Worm (Caenorhabditis elegans) whole organism, L1 larva: Measurements from ENCODE around the gene F21F8.5.

Experiments
- egl-27 ChIP-seq, 2 experiments: fragments of 150-350 bp in 1 of 2; sonication (generic microtip); optimal IDR thresholded peaks; 3 replicates each; lab custom pipeline; 2017 to 2018; ENCODE audit warnings: missing biosample characterization in 2 of 2, missing genetic modification characterization in 2 of 2, missing genetic modification reagents in 2 of 2
- isw-1 ChIP-seq: fragments of 200-800 bp; sonication (Bioruptor generic); IDR thresholded peaks from 2 replicates; pipeline ENCODE4 v1.3.6; 2022; ENCODE audit warnings: missing genetic modification characterization, missing compliant biosample characterization
- tbx-2 ChIP-seq: sonication (generic microtip); optimal IDR thresholded peaks from 2 replicates; lab custom pipeline; 2016; ENCODE audit warnings: missing genetic modification characterization, missing compliant biosample characterization

- TF ChIP-seq tbx-2 (tag; lab: Kevin White, UChicago) (no peak), isw-1 (no peak), egl-27 (tag; optimal IDR thresholded peaks at IDR 0.05; lab: Kevin White, UChicago) (no peak)
Measured at ce11 chrV:8238290-8238689, 27.8 kb downstream of the F21F8.5 start, which contains the start of gene rol-3.
